Worm (Caenorhabditis elegans): ENCODE results near the gene F36A4.2.

F36A4.2 gene

ce11 chrIV:4292569-4292968 is 21.5 kb downstream of the F36A4.2 start, which contains the start of gene F15E6.10:
Gene F15E6.10, plus strand, starts transcription at chrIV:4292869.
- TF ChIP-seq C38D4.7 (GFP tag; optimal IDR thresholded peaks at IDR 0.05), result no peak
- no peak for TF ChIP-seq hlh-15 (tag; optimal IDR thresholded peaks at IDR 0.05)
- TF ChIP-seq pha-4 (tag; optimal IDR thresholded peaks at IDR 0.05), result no peak
- no peak for TF ChIP-seq elt-4 (tag; optimal IDR thresholded peaks at IDR 0.05)
- TF ChIP-seq ceh-34 (tag; optimal IDR thresholded peaks at IDR 0.05), result no peak
- TF ChIP-seq zip-5 (tag; optimal IDR thresholded peaks at IDR 0.05), result no peak
- TF ChIP-seq dmd-4 (tag; optimal IDR thresholded peaks at IDR 0.05; ENCODE audit: borderline replicate concordance), result no peak
- TF ChIP-seq pqm-1 (tag; optimal IDR thresholded peaks at IDR 0.05), result no peak
- TF ChIP-seq ceh-19 (GFP tag; optimal IDR thresholded peaks at IDR 0.05), result no peak
- TF ChIP-seq unc-55 (GFP tag; optimal IDR thresholded peaks at IDR 0.05), result no peak

- no peak for TF ChIP-seq fax-1 (tag; optimal IDR thresholded peaks at IDR 0.05)
- no peak for TF ChIP-seq ama-1 (optimal IDR thresholded peaks at IDR 0.05)
These were observed 23.5 kb downstream of the F36A4.2 start, which contains the start of gene F15E6.3 for ce11 chrIV:4294552-4294951. Gene F15E6.3, plus strand, starts transcription at chrIV:4294895.

ce11 chrIV:4298983-4299382 is 28.0 kb downstream of the F36A4.2 start, which contains the start of gene F15E6.9:
Gene F15E6.9, minus strand, starts transcription at chrIV:4299083.
- TF ChIP-seq C38D4.7 (GFP tag; optimal IDR thresholded peaks at IDR 0.05) (no peak), ceh-31 (tag; optimal IDR thresholded peaks at IDR 0.05) (no peak), ceh-22 (tag; optimal IDR thresholded peaks at IDR 0.05) (no peak), che-1 (tag; optimal IDR thresholded peaks at IDR 0.05) (no peak), dve-1 (tag; optimal IDR thresholded peaks at IDR 0.05) (no peak), fkh-6 (tag; optimal IDR thresholded peaks at IDR 0.05) (no peak)

ce11 chrIV:4299994-4300393 is 29.0 kb downstream of the F36A4.2 start:
- TF ChIP-seq ceh-22 (tag; optimal IDR thresholded peaks at IDR 0.05), result no peak

ce11 chrIV:4301202-4301601 is 30.2 kb downstream of the F36A4.2 start, which contains the start of gene lgc-22:
Gene lgc-22, plus strand, starts transcription at chrIV:4301306.
- TF ChIP-seq hlh-30 (tag; optimal IDR thresholded peaks at IDR 0.05; ENCODE audit: insufficient read depth), result no peak
- TF ChIP-seq eyg-1 (tag; optimal IDR thresholded peaks at IDR 0.05), result no peak
- TF ChIP-seq sox-4 (tag; optimal IDR thresholded peaks at IDR 0.05), result no peak
- TF ChIP-seq unc-55 (GFP tag; optimal IDR thresholded peaks at IDR 0.05), result no peak
- TF ChIP-seq C38D4.7 (GFP tag; optimal IDR thresholded peaks at IDR 0.05), result no peak
- no peak for TF ChIP-seq tbx-7 (tag; optimal IDR thresholded peaks at IDR 0.05)
- TF ChIP-seq dmd-4 (tag; optimal IDR thresholded peaks at IDR 0.05; ENCODE audit: borderline replicate concordance), result no peak
- TF ChIP-seq ceh-34 (tag; optimal IDR thresholded peaks at IDR 0.05), result no peak
- no peak for TF ChIP-seq ceh-31 (tag; optimal IDR thresholded peaks at IDR 0.05)
- no peak for TF ChIP-seq F13H6.1 (tag; optimal IDR thresholded peaks at IDR 0.05)
- TF ChIP-seq ama-1 (optimal IDR thresholded peaks at IDR 0.05), result no peak

- TF ChIP-seq sdc-2 (tag; optimal IDR thresholded peaks at IDR 0.05), result no peak
- no peak for TF ChIP-seq lin-11 (tag; optimal IDR thresholded peaks at IDR 0.05)
- no peak for TF ChIP-seq eyg-1 (tag; optimal IDR thresholded peaks at IDR 0.05)
- no peak for TF ChIP-seq elt-4 (tag; optimal IDR thresholded peaks at IDR 0.05)
- no peak for TF ChIP-seq pag-3 (tag; optimal IDR thresholded peaks at IDR 0.05; ENCODE audit: borderline replicate concordance)
- TF ChIP-seq sox-2 (GFP tag; IDR thresholded peaks at IDR 0.05), result no peak
- TF ChIP-seq ceh-9 (tag; optimal IDR thresholded peaks at IDR 0.05), result no peak
- no peak for TF ChIP-seq hlh-8 (tag; optimal IDR thresholded peaks at IDR 0.05)
- TF ChIP-seq hlh-30 (tag; optimal IDR thresholded peaks at IDR 0.05; ENCODE audit: insufficient read depth), result no peak
- TF ChIP-seq dmd-4 (tag; optimal IDR thresholded peaks at IDR 0.05; ENCODE audit: borderline replicate concordance), result no peak
- no peak for TF ChIP-seq ceh-31 (tag; optimal IDR thresholded peaks at IDR 0.05)
- TF ChIP-seq ceh-45 (GFP tag; IDR thresholded peaks at IDR 0.05), result no peak
- no peak for TF ChIP-seq pat-9 (tag; optimal IDR thresholded peaks at IDR 0.05)
- no peak for TF ChIP-seq ceh-22 (tag; optimal IDR thresholded peaks at IDR 0.05)
- no peak for TF ChIP-seq mec-3 (tag; optimal IDR thresholded peaks at IDR 0.05; ENCODE audit: borderline replicate concordance)
- no peak for TF ChIP-seq syd-9 (tag; optimal IDR thresholded peaks at IDR 0.05)
- TF ChIP-seq dve-1 (tag; optimal IDR thresholded peaks at IDR 0.05), result no peak
- no peak for TF ChIP-seq ttx-3 (tag; optimal IDR thresholded peaks at IDR 0.05)
These were observed 35.3 kb downstream of the F36A4.2 start for ce11 chrIV:4306317-4306716.

All from whole organism, late embryonic.